Fruit fly (Drosophila melanogaster) whole organism, embryonic: Measurements from ENCODE around the gene Prp5.

Experiments
- Abd-B ChIP-seq: fragments of 200-800 bp; sonication (Bioruptor generic); optimal IDR thresholded peaks from 2 replicates; lab custom pipeline; 2018; ENCODE audit warnings: missing biosample characterization, mild to moderate bottlenecking, missing genetic modification characterization, moderate library complexity
- Ada2b ChIP-seq: fragments of 200-800 bp; sonication (Bioruptor generic); IDR thresholded peaks from 2 replicates; pipeline ENCODE4 v1.3.6; 2022; ENCODE audit warnings: missing biosample characterization, missing genetic modification characterization
- Aef1 ChIP-seq: fragments of 200-800 bp; sonication (Bioruptor generic); IDR thresholded peaks from 3 replicates; pipeline ENCODE4 v1.3.6; 2022; ENCODE audit warnings: missing biosample characterization, missing genetic modification characterization
- Blimp-1 ChIP-seq: fragments of 200-800 bp; sonication (Bioruptor generic); optimal IDR thresholded peaks from 3 replicates; lab custom pipeline; 2018; ENCODE audit warnings: missing biosample characterization, missing genetic modification characterization, mild to moderate bottlenecking, moderate library complexity, missing genetic modification reagents
- CG11247 ChIP-seq: fragments of 200-800 bp; sonication (Bioruptor generic); IDR thresholded peaks from 2 replicates; pipeline ENCODE4 v1.3.6; 2022; ENCODE audit warnings: missing biosample characterization, missing genetic modification characterization
- CG11456 ChIP-seq: fragments of 200-800 bp; sonication (Bioruptor generic); IDR thresholded peaks from 3 replicates; pipeline ENCODE4 v1.3.6; 2022; ENCODE audit warnings: missing biosample characterization, missing genetic modification characterization
- CG11504 ChIP-seq: fragments of 200-800 bp; sonication (Bioruptor generic); optimal IDR thresholded peaks from 3 replicates; lab custom pipeline; 2019; ENCODE audit warnings: missing biosample characterization, mild to moderate bottlenecking, missing genetic modification characterization, moderate library complexity
- CG11695 ChIP-seq: fragments of 200-800 bp; sonication (Bioruptor generic); IDR thresholded peaks from 3 replicates; pipeline ENCODE4 v1.3.6; 2022; ENCODE audit warnings: missing biosample characterization, missing genetic modification characterization
- CG15269 ChIP-seq: fragments of 200-800 bp; sonication (Bioruptor generic); optimal IDR thresholded peaks from 2 replicates; lab custom pipeline; 2018; ENCODE audit warnings: missing biosample characterization, mild to moderate bottlenecking, missing genetic modification characterization, moderate library complexity
- CG1647 ChIP-seq: fragments of 200-800 bp; sonication (Bioruptor generic); optimal IDR thresholded peaks from 3 replicates; lab custom pipeline; 2016; ENCODE audit warnings: missing biosample characterization, missing genetic modification characterization
- CG17385 ChIP-seq: fragments of 200-800 bp; sonication (Bioruptor generic); optimal IDR thresholded peaks from 3 replicates; lab custom pipeline; 2018; ENCODE audit warnings: missing biosample characterization, mild to moderate bottlenecking, missing genetic modification characterization
- CG2199 ChIP-seq: fragments of 200-800 bp; sonication (Bioruptor generic); IDR thresholded peaks from 3 replicates; pipeline ENCODE4 v1.3.6; 2022; ENCODE audit warnings: missing biosample characterization, missing genetic modification characterization
- CG2678 ChIP-seq: fragments of 200-800 bp; sonication (Bioruptor generic); optimal IDR thresholded peaks from 3 replicates; lab custom pipeline; 2019; ENCODE audit warnings: missing biosample characterization, mild to moderate bottlenecking, missing genetic modification characterization, moderate library complexity
- CG2712 ChIP-seq: fragments of 200-800 bp; optimal IDR thresholded peaks from 3 replicates; lab custom pipeline; 2019; ENCODE audit warnings: missing biosample characterization, mild to moderate bottlenecking, missing genetic modification characterization, moderate library complexity
- CG31441 ChIP-seq: fragments of 200-800 bp; sonication (Bioruptor generic); IDR thresholded peaks from 2 replicates; pipeline ENCODE4 v1.3.6; 2022; ENCODE audit warnings: missing biosample characterization, missing genetic modification characterization
- CG6689 ChIP-seq: fragments of 200-800 bp; sonication (Bioruptor generic); IDR thresholded peaks from 2 replicates; pipeline ENCODE4 v1.3.6; 2022; ENCODE audit warnings: missing biosample characterization, missing genetic modification characterization
- CG6791 ChIP-seq: fragments of 200-800 bp; sonication (Bioruptor generic); IDR thresholded peaks from 3 replicates; pipeline ENCODE4 v1.3.6; 2022; ENCODE audit warnings: missing biosample characterization, missing genetic modification characterization; ENCODE audit not compliant: partially characterized antibody
- CG6854 ChIP-seq: fragments of 200-800 bp; sonication (Bioruptor generic); optimal IDR thresholded peaks from 3 replicates; lab custom pipeline; 2017; ENCODE audit warnings: missing biosample characterization, mild to moderate bottlenecking, missing genetic modification characterization
- CG8281 ChIP-seq: fragments of 200-800 bp; sonication (Bioruptor generic); optimal IDR thresholded peaks from 2 replicates; lab custom pipeline; 2018; ENCODE audit warnings: missing biosample characterization, mild to moderate bottlenecking, missing genetic modification characterization, moderate library complexity
- CG8388 ChIP-seq: fragments of 200-800 bp; sonication (Bioruptor generic); optimal IDR thresholded peaks from 2 replicates; lab custom pipeline; 2019; ENCODE audit warnings: missing biosample characterization, mild to moderate bottlenecking, missing genetic modification characterization, moderate library complexity
- CG8765 ChIP-seq: fragments of 200-800 bp; sonication (Bioruptor generic); IDR thresholded peaks from 2 replicates; pipeline ENCODE4 v1.3.6; 2022; ENCODE audit warnings: missing biosample characterization, missing genetic modification characterization
- Drgx ChIP-seq: fragments of 200-800 bp; sonication (Bioruptor generic); IDR thresholded peaks from 2 replicates; pipeline ENCODE4 v1.3.6; 2022; ENCODE audit warnings: missing biosample characterization, missing genetic modification characterization
- Fer1 ChIP-seq: fragments of 200-800 bp; sonication (Bioruptor generic); optimal IDR thresholded peaks from 2 replicates; lab custom pipeline; 2017; ENCODE audit warnings: missing biosample characterization, mild to moderate bottlenecking, missing genetic modification characterization
- Hmr ChIP-seq: fragments of 200-800 bp; sonication (Bioruptor generic); optimal IDR thresholded peaks from 3 replicates; lab custom pipeline; 2017; ENCODE audit warnings: mild to moderate bottlenecking, missing biosample characterization, missing genetic modification reagents, missing genetic modification characterization
- Hr39 ChIP-seq: fragments of >200 bp; optimal IDR thresholded peaks from 2 replicates; lab custom pipeline; 2017
- Hr78 ChIP-seq, 2 experiments: fragments of 200-800 bp in 1 of 2; fragments of >200 bp in 1 of 2; sonication (Bioruptor generic) in 1 of 2; optimal IDR thresholded peaks; 2 replicates each; lab custom pipeline; 2017 to 2019; ENCODE audit warnings: missing biosample characterization in 2 of 2, missing genetic modification characterization in 2 of 2, mild to moderate bottlenecking in 1 of 2, moderate library complexity in 1 of 2
- Jarid2 ChIP-seq: fragments of 200-800 bp; sonication (Bioruptor generic); optimal IDR thresholded peaks from 3 replicates; lab custom pipeline; 2017; ENCODE audit warnings: mild to moderate bottlenecking, missing biosample characterization, missing genetic modification reagents, missing genetic modification characterization
- MTF-1 ChIP-seq: fragments of 200-800 bp; sonication (Bioruptor generic); optimal IDR thresholded peaks from 2 replicates; lab custom pipeline; 2018; ENCODE audit warnings: missing biosample characterization, mild to moderate bottlenecking, missing genetic modification characterization, borderline replicate concordance
- Meics ChIP-seq: fragments of 200-800 bp; sonication (Bioruptor generic); optimal IDR thresholded peaks from 2 replicates; lab custom pipeline; 2017; ENCODE audit warnings: missing biosample characterization, mild to moderate bottlenecking, missing genetic modification characterization
- Rx ChIP-seq: fragments of 200-800 bp; sonication (Bioruptor generic); IDR thresholded peaks from 2 replicates; pipeline ENCODE4 v1.3.6; 2022; ENCODE audit warnings: missing biosample characterization, missing genetic modification characterization
- Sox102F ChIP-seq: fragments of 200-800 bp; sonication (Bioruptor generic); optimal IDR thresholded peaks from 2 replicates; lab custom pipeline; 2018; ENCODE audit warnings: missing biosample characterization, mild to moderate bottlenecking, missing genetic modification characterization, moderate library complexity
- Xrp1 ChIP-seq: fragments of 200-800 bp; sonication (Bioruptor generic); IDR thresholded peaks from 2 replicates; pipeline ENCODE4 v1.3.6; 2022; ENCODE audit warnings: missing biosample characterization, missing genetic modification characterization
- caup ChIP-seq: fragments of 200-800 bp; sonication (Bioruptor generic); optimal IDR thresholded peaks from 3 replicates; lab custom pipeline; 2017; ENCODE audit warnings: missing biosample characterization, mild to moderate bottlenecking, missing genetic modification characterization, moderate library complexity; ENCODE audit not compliant: severe bottlenecking
- chif ChIP-seq, 2 experiments: fragments of 200-800 bp; sonication (Bioruptor generic); optimal IDR thresholded peaks; 3 replicates each; lab custom pipeline; 2016; ENCODE audit warnings: missing biosample characterization in 2 of 2, missing genetic modification characterization in 2 of 2
- danr ChIP-seq: fragments of 200-800 bp; sonication (Bioruptor generic); IDR thresholded peaks from 2 replicates; pipeline ENCODE4 v1.3.6; 2022; ENCODE audit warnings: missing biosample characterization, missing genetic modification characterization
- fd96Cb ChIP-seq: fragments of 200-800 bp; sonication (Bioruptor generic); optimal IDR thresholded peaks from 2 replicates; lab custom pipeline; 2018; ENCODE audit warnings: missing biosample characterization, mild to moderate bottlenecking, missing genetic modification characterization, moderate library complexity
- ftz-f1 ChIP-seq: fragments of 200-800 bp; sonication (Bioruptor generic); optimal IDR thresholded peaks from 2 replicates; lab custom pipeline; 2016; ENCODE audit warnings: missing biosample characterization, missing genetic modification characterization
- gem ChIP-seq: fragments of 200-800 bp; sonication (Bioruptor generic); optimal IDR thresholded peaks from 2 replicates; lab custom pipeline; 2019; ENCODE audit warnings: missing biosample characterization, mild to moderate bottlenecking, missing genetic modification characterization, moderate library complexity
- lab ChIP-seq: fragments of 200-800 bp; sonication (Bioruptor generic); optimal IDR thresholded peaks from 3 replicates; lab custom pipeline; 2017; ENCODE audit warnings: missing biosample characterization, missing genetic modification characterization, mild to moderate bottlenecking, moderate library complexity, missing genetic modification reagents
- lmd ChIP-seq: fragments of 200-800 bp; sonication (Bioruptor generic); IDR thresholded peaks from 2 replicates; pipeline ENCODE4 v1.3.6; 2022; ENCODE audit warnings: missing biosample characterization, missing genetic modification characterization
- mirr ChIP-seq: fragments of 200-800 bp; sonication (Bioruptor generic); optimal IDR thresholded peaks from 3 replicates; lab custom pipeline; 2018; ENCODE audit warnings: missing biosample characterization, mild to moderate bottlenecking, missing genetic modification characterization
- row ChIP-seq: fragments of 200-800 bp; sonication (Bioruptor generic); IDR thresholded peaks from 3 replicates; pipeline ENCODE4 v1.3.6; 2022; ENCODE audit warnings: missing biosample characterization, missing genetic modification characterization
- sd ChIP-seq: fragments of 200-800 bp; sonication (Bioruptor generic); optimal IDR thresholded peaks from 3 replicates; lab custom pipeline; 2018; ENCODE audit warnings: missing biosample characterization, mild to moderate bottlenecking, missing genetic modification characterization, moderate library complexity
- sob ChIP-seq: fragments of 200-800 bp; sonication (Bioruptor generic); IDR thresholded peaks from 2 replicates; pipeline ENCODE4 v1.3.6; 2022; ENCODE audit warnings: missing biosample characterization, missing genetic modification characterization
- trh ChIP-seq: fragments of 200-800 bp; sonication (Bioruptor generic); optimal IDR thresholded peaks from 2 replicates; lab custom pipeline; 2016; ENCODE audit warnings: missing biosample characterization, missing genetic modification characterization
- unpg ChIP-seq: fragments of 200-800 bp; sonication (Bioruptor generic); optimal IDR thresholded peaks from 3 replicates; lab custom pipeline; 2018; ENCODE audit warnings: missing biosample characterization, mild to moderate bottlenecking, missing genetic modification characterization, moderate library complexity

Gene Prp5

DNA sequence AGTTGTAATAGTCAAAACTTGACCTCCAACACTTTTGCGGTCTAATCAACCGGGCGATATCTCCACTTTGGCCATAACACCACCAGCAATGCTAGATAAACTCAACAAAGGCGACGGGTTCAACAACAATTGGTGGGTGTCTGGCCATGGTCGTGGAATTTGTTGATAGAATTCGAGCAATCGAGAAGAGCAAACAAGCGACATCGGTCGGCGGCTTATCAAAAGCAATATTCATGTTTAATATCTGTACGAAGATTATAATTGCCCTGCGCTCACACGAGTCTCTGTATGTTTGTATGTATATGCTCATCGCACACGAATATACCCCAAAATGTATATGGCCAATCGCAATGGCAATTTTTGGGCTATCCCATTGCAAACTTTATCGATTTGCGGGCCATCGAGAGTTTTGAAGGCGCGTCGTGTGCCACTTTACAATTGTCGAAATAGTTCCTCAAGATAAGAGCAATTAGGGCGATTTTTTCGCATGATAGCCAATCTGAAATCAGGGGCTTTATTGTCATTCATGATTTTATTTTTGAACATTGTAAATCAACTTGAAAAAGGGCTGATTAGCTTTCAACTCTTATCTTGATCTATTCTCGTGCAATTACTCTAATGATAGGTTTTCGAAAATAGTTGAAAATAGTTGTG is 37.4 kb upstream of the Prp5 start (continued):
- TF ChIP-seq Fer1 (GFP tag; lab: Kevin White, UChicago) (peak; percentile 27), CG6689 (no peak), CG2678 (peak; percentile 8), Jarid2 (GFP tag; lab: Kevin White, UChicago) (no peak), CG6854 (GFP tag; lab: Kevin White, UChicago) (no peak), Rx (GFP tag; lab: Robert Waterston, UW) (no peak), caup (GFP tag; lab: Kevin White, UChicago) (peak; percentile 20), ftz-f1 (peak; percentile 26), sd (peak; percentile 87), Hr78 (GFP tag; optimal IDR thresholded peaks at IDR 0.05; lab: Kevin White, UChicago) (peak in 1 of 2 experiments; percentile 47), lmd (GFP tag; lab: Robert Waterston, UW) (no peak), sob (0 out of 2 replicates have a peak, but pooled peaks have one; percentile 20), Hr39 (lab: Kevin White, UChicago) (no peak), MTF-1 (GFP tag; lab: Kevin White, UChicago) (no peak), Hmr (GFP tag; lab: Kevin White, UChicago) (peak; percentile 9), mirr (GFP tag; lab: Kevin White, UChicago) (peak; percentile 77)

DNA sequence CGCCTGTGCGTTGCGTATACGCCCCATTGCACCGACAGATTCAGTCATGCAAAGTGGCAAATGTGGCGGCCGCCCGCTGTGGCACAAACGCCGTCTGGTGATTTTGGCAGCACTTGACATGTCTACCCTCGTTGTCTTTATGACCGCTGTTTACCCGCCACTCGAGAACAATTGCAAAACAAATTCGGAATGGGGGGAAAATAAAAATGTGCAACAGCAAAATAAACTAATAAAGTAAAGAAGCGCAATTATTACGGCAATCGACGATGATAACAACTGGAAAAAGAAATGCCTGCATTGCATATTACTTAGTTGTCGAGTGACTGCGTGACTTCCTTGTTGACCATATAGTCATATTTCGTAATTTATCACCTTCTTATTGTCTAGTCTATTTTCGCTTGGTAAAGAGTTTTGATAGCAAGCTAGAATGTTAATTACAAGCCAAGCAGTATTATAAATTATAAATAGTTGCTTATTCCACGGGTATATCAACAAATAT is 36.5 kb upstream of the Prp5 start:
- TF ChIP-seq CG2199 (GFP tag; lab: Robert Waterston, UW) (no peak), Drgx (GFP tag; lab: Robert Waterston, UW) (0 out of 2 replicates have a peak, but pooled peaks have one; percentile 19), CG11456 (GFP tag; lab: Robert Waterston, UW) (no peak)
- TF ChIP-seq, all 482 proteins: peak for 1

DNA sequence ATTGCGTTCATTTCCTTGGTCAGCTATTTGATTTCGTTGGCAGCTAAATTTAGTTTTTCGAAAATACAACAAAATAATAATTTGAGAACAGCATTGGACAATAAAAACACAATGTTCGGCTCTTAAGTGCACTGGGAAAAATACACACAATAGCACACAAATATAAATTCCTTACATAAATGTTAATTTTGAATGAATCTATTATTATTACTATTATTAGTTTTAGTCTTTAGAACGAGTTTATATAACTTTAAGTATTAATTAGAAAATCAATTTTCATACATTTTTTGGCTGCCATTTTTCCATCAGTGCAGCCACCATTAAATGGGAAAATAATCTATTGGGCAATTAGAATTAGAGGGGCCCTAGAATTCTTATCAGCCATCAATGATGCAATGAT is 35.1 kb upstream of the Prp5 start:
- peak; percentile 54 for TF ChIP-seq Sox102F (GFP tag; lab: Kevin White, UChicago)
- TF ChIP-seq CG8281 (tag; lab: Kevin White, UChicago) = no peak
- no peak for TF ChIP-seq CG1647 (GFP tag; lab: Kevin White, UChicago)
- no peak for TF ChIP-seq CG8765 (GFP tag; lab: Robert Waterston, UW)
- TF ChIP-seq unpg (GFP tag; lab: Kevin White, UChicago) = peak; percentile 32
- TF ChIP-seq trh (GFP tag; lab: Kevin White, UChicago) = no peak
- peak; percentile 3 for TF ChIP-seq CG8388 (GFP tag; lab: Kevin White, UChicago)
- peak; percentile 48 for TF ChIP-seq CG15269 (tag; lab: Kevin White, UChicago)
- no peak for TF ChIP-seq CG11247
- peak; percentile 36 for TF ChIP-seq CG31441 (GFP tag; lab: Robert Waterston, UW)
- TF ChIP-seq Abd-B = peak; percentile 53
- no peak for TF ChIP-seq CG6791 (GFP tag; lab: Robert Waterston, UW)
- peak; percentile 11 for TF ChIP-seq CG17385 (GFP tag; lab: Kevin White, UChicago)
- TF ChIP-seq CG2712 (tag; lab: Kevin White, UChicago) = peak; percentile 29
- no peak for TF ChIP-seq chif (GFP tag; optimal IDR thresholded peaks at IDR 0.05; lab: Kevin White, UChicago)
- TF ChIP-seq Ada2b (GFP tag; lab: Robert Waterston, UW) = peak; percentile 42; the same call in 1 of the 2 replicates
- TF ChIP-seq row (GFP tag; lab: Robert Waterston, UW) = peak; percentile 61
- TF ChIP-seq danr (GFP tag; lab: Robert Waterston, UW) = no peak
- peak; percentile 16 for TF ChIP-seq Meics (GFP tag; lab: Kevin White, UChicago)
- TF ChIP-seq Xrp1 (GFP tag; lab: Robert Waterston, UW) = peak; percentile 32; the same call in 1 of the 2 replicates
- peak; percentile 24 for TF ChIP-seq Blimp-1 (GFP tag; lab: Kevin White, UChicago)
- 0 out of 3 replicates have a peak, but pooled peaks have one; percentile 18 for TF ChIP-seq Aef1 (GFP tag; lab: Robert Waterston, UW)
- TF ChIP-seq CG11504 = peak; percentile 52
- peak; percentile 46; the same call in 1 of the 3 replicates for TF ChIP-seq CG11695 (GFP tag; lab: Robert Waterston, UW)
- peak; percentile 3 for TF ChIP-seq lab (GFP tag; lab: Kevin White, UChicago)
- peak; percentile 9; the same call in 1 of the 2 replicates for TF ChIP-seq lmd (GFP tag; lab: Robert Waterston, UW)
- TF ChIP-seq gem (tag; lab: Kevin White, UChicago) = peak; percentile 55
- peak; percentile 24 for TF ChIP-seq fd96Cb
